Worm (Caenorhabditis elegans): ENCODE results near the gene T26C5.4.
A peak's percentile ranks its signal among the peaks of the same experiment; 100 is the strongest.

The T26C5.4 gene

DNA sequence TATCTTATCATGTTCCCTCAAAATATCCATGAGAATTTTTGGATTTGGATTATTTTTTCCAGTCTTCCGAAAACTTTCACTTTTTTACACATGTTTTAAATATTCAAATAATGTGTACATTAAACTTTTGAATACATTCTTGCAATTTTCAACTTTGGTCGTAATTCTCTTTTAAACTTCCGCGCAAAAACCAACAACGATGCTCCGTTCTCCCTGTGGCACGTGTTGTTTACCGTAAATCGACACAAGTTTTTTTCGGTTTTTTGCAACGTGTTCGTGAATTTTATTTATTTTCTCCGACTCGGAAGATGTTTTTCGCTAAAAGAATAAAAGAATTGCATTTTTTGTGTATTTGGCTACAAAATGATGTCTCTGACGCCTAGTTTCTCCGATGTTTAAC lies 7.5 kb downstream of the T26C5.4 start:
- TF ChIP-seq ceh-91 (GFP tag; IDR thresholded peaks at IDR 0.05) = no peak
- TF ChIP-seq hlh-12 (tag; optimal IDR thresholded peaks at IDR 0.05) = no peak
- no peak for TF ChIP-seq mcd-1 (GFP tag; IDR thresholded peaks at IDR 0.05)
- no peak for TF ChIP-seq Y53F4B.3 (GFP tag; IDR thresholded peaks at IDR 0.05)
- no peak for TF ChIP-seq Y79H2A.3 (GFP tag; conservative IDR thresholded peaks at IDR 0.05)
- no peak for TF ChIP-seq let-526 (GFP tag; IDR thresholded peaks at IDR 0.05)
- no peak for TF ChIP-seq attf-6 (GFP tag; IDR thresholded peaks at IDR 0.05)
- TF ChIP-seq snpc-1.1 (tag; optimal IDR thresholded peaks at IDR 0.05; ENCODE audit: insufficient read depth) = no peak
- no peak for TF ChIP-seq unc-130 (GFP tag; optimal IDR thresholded peaks at IDR 0.05)
- no peak for TF ChIP-seq C17E4.6 (GFP tag; IDR thresholded peaks at IDR 0.05)
- no peak for TF ChIP-seq madf-6 (GFP tag; IDR thresholded peaks at IDR 0.05)
- TF ChIP-seq pbrm-1 (GFP tag; IDR thresholded peaks at IDR 0.05) = no peak
- TF ChIP-seq efl-1 (GFP tag; optimal IDR thresholded peaks at IDR 0.05) = peak; percentile 49
- no peak for TF ChIP-seq ets-4 (GFP tag; optimal IDR thresholded peaks at IDR 0.05)
- no peak for TF ChIP-seq aptf-3 (GFP tag; IDR thresholded peaks at IDR 0.05)
- TF ChIP-seq rec-8 (tag; optimal IDR thresholded peaks at IDR 0.05) = no peak
- TF ChIP-seq dpl-1 (GFP tag; optimal IDR thresholded peaks at IDR 0.05) = peak; percentile 25
- no peak for TF ChIP-seq K12H6.12 (tag; optimal IDR thresholded peaks at IDR 0.05)
- no peak for TF ChIP-seq lin-54 (GFP tag; optimal IDR thresholded peaks at IDR 0.05)
- peak in 1 of 3 experiments; percentile 76 for TF ChIP-seq lin-35 (GFP tag; optimal IDR thresholded peaks at IDR 0.05)
- TF ChIP-seq F23B12.7 (tag; optimal IDR thresholded peaks at IDR 0.05; ENCODE audit: insufficient read depth) = peak; percentile 38
- no peak for TF ChIP-seq ztf-28 (GFP tag; IDR thresholded peaks at IDR 0.05)
- no peak for TF ChIP-seq nhr-179 (tag; optimal IDR thresholded peaks at IDR 0.05)
- no peak for TF ChIP-seq F33H1.4 (GFP tag; IDR thresholded peaks at IDR 0.05)
- TF ChIP-seq nhr-90 (tag; optimal IDR thresholded peaks at IDR 0.05) = no peak
- no peak for TF ChIP-seq Y53G8AR.9 (GFP tag; conservative IDR thresholded peaks at IDR 0.05)
- TF ChIP-seq ama-1 (optimal IDR thresholded peaks at IDR 0.05) = no peak
- TF ChIP-seq ama-1 (GFP tag; optimal IDR thresholded peaks at IDR 0.05) = no peak
- peak; percentile 28 for TF ChIP-seq pha-4 (tag; optimal IDR thresholded peaks at IDR 0.05)
- TF ChIP-seq ceh-27 (GFP tag; optimal IDR thresholded peaks at IDR 0.05) = no peak
- no peak for TF ChIP-seq madf-3 (GFP tag; IDR thresholded peaks at IDR 0.05)
- no peak for TF ChIP-seq athp-1 (tag; optimal IDR thresholded peaks at IDR 0.05)
- TF ChIP-seq Y95B8A.8 (GFP tag; IDR thresholded peaks at IDR 0.05) = no peak
- no peak for TF ChIP-seq lag-1 (GFP tag; IDR thresholded peaks at IDR 0.05)
- TF ChIP-seq egl-18 (GFP tag; IDR thresholded peaks at IDR 0.05) = no peak
- peak; percentile 16 to 86 for TF ChIP-seq let-607 (tag; optimal IDR thresholded peaks at IDR 0.05)
- TF ChIP-seq gei-17 (GFP tag; optimal IDR thresholded peaks at IDR 0.05) = no peak
- TF ChIP-seq unc-62 (GFP tag; optimal IDR thresholded peaks at IDR 0.05) = no peak
- no peak for TF ChIP-seq ZK185.1 (tag; optimal IDR thresholded peaks at IDR 0.05; ENCODE audit: poor library complexity, severe bottlenecking)
- TF ChIP-seq dox-1 (GFP tag; IDR thresholded peaks at IDR 0.05) = no peak
- TF ChIP-seq F39B2.1 (GFP tag; IDR thresholded peaks at IDR 0.05) = no peak
- no peak for TF ChIP-seq fkh-3 (tag; optimal IDR thresholded peaks at IDR 0.05)
- no peak for TF ChIP-seq F10E7.11 (tag; optimal IDR thresholded peaks at IDR 0.05)
- TF ChIP-seq ztf-6 (GFP tag; IDR thresholded peaks at IDR 0.05) = no peak
- TF ChIP-seq F55B11.4 (tag; optimal IDR thresholded peaks at IDR 0.05; ENCODE audit: borderline replicate concordance, insufficient read depth) = no peak
- no peak for TF ChIP-seq tlf-1 (GFP tag; optimal IDR thresholded peaks at IDR 0.05)
- peak; percentile 96 for TF ChIP-seq attf-3 (GFP tag; conservative IDR thresholded peaks at IDR 0.05)
- no peak for TF ChIP-seq nfyb-1 (GFP tag; IDR thresholded peaks at IDR 0.05)
